Fruit fly (Drosophila melanogaster) whole organism, embryonic: Measurements from ENCODE around the gene CG2120.

Experiments
- CG12744 ChIP-seq: fragments of 200-800 bp; sonication (Bioruptor generic); optimal IDR thresholded peaks from 2 replicates; lab custom pipeline; 2016; ENCODE audit warnings: missing biosample characterization, missing genetic modification characterization
- CG13123 ChIP-seq: fragments of 200-800 bp; sonication (Bioruptor generic); optimal IDR thresholded peaks from 2 replicates; lab custom pipeline; 2016; ENCODE audit warnings: missing biosample characterization, missing genetic modification characterization
- CG13624 ChIP-seq: fragments of 200-800 bp; sonication (Bioruptor generic); optimal IDR thresholded peaks from 2 replicates; lab custom pipeline; 2016; ENCODE audit warnings: missing biosample characterization, missing genetic modification characterization
- CG14050 ChIP-seq: fragments of 200-800 bp; sonication (Bioruptor generic); IDR thresholded peaks from 3 replicates; pipeline ENCODE4 v1.3.6; 2022; ENCODE audit warnings: missing biosample characterization, missing genetic modification characterization
- CG14667 ChIP-seq: fragments of 200-800 bp; sonication (Bioruptor generic); IDR thresholded peaks from 2 replicates; pipeline ENCODE4 v1.3.6; 2022; ENCODE audit warnings: missing biosample characterization, missing genetic modification characterization
- CG16815 ChIP-seq: fragments of 200-800 bp; sonication (Bioruptor generic); optimal IDR thresholded peaks from 3 replicates; lab custom pipeline; 2017; ENCODE audit warnings: missing biosample characterization, mild to moderate bottlenecking, missing genetic modification characterization
- CG18262 ChIP-seq: fragments of 200-800 bp; optimal IDR thresholded peaks from 3 replicates; lab custom pipeline; 2019; ENCODE audit warnings: missing biosample characterization, mild to moderate bottlenecking, missing genetic modification characterization, moderate library complexity
- CG1832 ChIP-seq: fragments of 200-800 bp; sonication (Bioruptor generic); optimal IDR thresholded peaks from 2 replicates; lab custom pipeline; 2017; ENCODE audit warnings: missing biosample characterization, mild to moderate bottlenecking, missing genetic modification characterization, inconsistent platforms
- CG2202 ChIP-seq: fragments of 200-800 bp; sonication (Bioruptor generic); optimal IDR thresholded peaks from 2 replicates; lab custom pipeline; 2018; ENCODE audit warnings: missing biosample characterization, mild to moderate bottlenecking, missing genetic modification characterization
- CG2712 ChIP-seq: fragments of 200-800 bp; optimal IDR thresholded peaks from 3 replicates; lab custom pipeline; 2019; ENCODE audit warnings: missing biosample characterization, mild to moderate bottlenecking, missing genetic modification characterization, moderate library complexity
- CG3281 ChIP-seq: fragments of 200-800 bp; sonication (Bioruptor generic); optimal IDR thresholded peaks from 3 replicates; lab custom pipeline; 2017; ENCODE audit warnings: missing biosample characterization, mild to moderate bottlenecking, missing genetic modification characterization
- CG4617 ChIP-seq: fragments of 200-800 bp; sonication (Bioruptor generic); optimal IDR thresholded peaks from 3 replicates; lab custom pipeline; 2016; ENCODE audit warnings: missing biosample characterization, missing genetic modification characterization, borderline replicate concordance
- CG6272 ChIP-seq: fragments of 200-800 bp; sonication (Bioruptor generic); IDR thresholded peaks from 2 replicates; pipeline ENCODE4 v1.3.6; 2022; ENCODE audit warnings: missing biosample characterization, missing genetic modification characterization
- CG6654 ChIP-seq: fragments of 200-800 bp; sonication (Bioruptor generic); optimal IDR thresholded peaks from 2 replicates; lab custom pipeline; 2017; ENCODE audit warnings: missing biosample characterization, mild to moderate bottlenecking, missing genetic modification characterization
- CG8478 ChIP-seq: fragments of >200 bp; optimal IDR thresholded peaks from 2 replicates; lab custom pipeline; 2018
- CkIIα-i1 ChIP-seq: fragments of 200-800 bp; sonication (Bioruptor generic); IDR thresholded peaks from 2 replicates; pipeline ENCODE4 v1.3.6; 2022; ENCODE audit warnings: missing biosample characterization, missing genetic modification characterization
- CrebB ChIP-seq: fragments of 200-800 bp; sonication (Bioruptor generic); optimal IDR thresholded peaks from 3 replicates; lab custom pipeline; 2018; ENCODE audit warnings: missing biosample characterization, mild to moderate bottlenecking, missing genetic modification characterization
- Dek ChIP-seq: fragments of 200-800 bp; sonication (Bioruptor generic); optimal IDR thresholded peaks from 3 replicates; lab custom pipeline; 2019; ENCODE audit warnings: missing biosample characterization, mild to moderate bottlenecking, missing genetic modification characterization, moderate library complexity
- Drgx ChIP-seq: fragments of 200-800 bp; sonication (Bioruptor generic); IDR thresholded peaks from 2 replicates; pipeline ENCODE4 v1.3.6; 2022; ENCODE audit warnings: missing biosample characterization, missing genetic modification characterization
- Ets65A ChIP-seq: fragments of 200-800 bp; sonication (Bioruptor generic); peaks from one replicate; lab custom pipeline; 2016; ENCODE audit warnings: missing biosample characterization, missing genetic modification characterization
- Gug ChIP-seq: fragments of 200-800 bp; sonication (Bioruptor generic); IDR thresholded peaks from 4 replicates; pipeline ENCODE4 v1.3.6; 2022; ENCODE audit warnings: missing biosample characterization, missing genetic modification characterization
- HmgD ChIP-seq: fragments of 200-800 bp; sonication (Bioruptor generic); optimal IDR thresholded peaks from 3 replicates; lab custom pipeline; 2016; ENCODE audit warnings: missing biosample characterization, missing genetic modification characterization
- Lpt ChIP-seq: fragments of >200 bp; optimal IDR thresholded peaks from 2 replicates; lab custom pipeline; 2018; ENCODE audit warnings: missing biosample characterization, missing genetic modification characterization
- Max ChIP-seq: fragments of 200-800 bp; sonication (Bioruptor generic); optimal IDR thresholded peaks from 2 replicates; lab custom pipeline; 2016; ENCODE audit warnings: missing biosample characterization, mild to moderate bottlenecking, missing genetic modification characterization
- NC2β ChIP-seq: fragments of 200-800 bp; sonication (Bioruptor generic); optimal IDR thresholded peaks from 2 replicates; lab custom pipeline; 2016; ENCODE audit warnings: missing biosample characterization, missing genetic modification characterization
- Pdp1 ChIP-seq, 2 experiments: fragments of 200-800 bp; sonication (Bioruptor generic); optimal IDR thresholded peaks; 3 replicates each; lab custom pipeline; 2016; ENCODE audit warnings: missing biosample characterization in 2 of 2, missing genetic modification characterization in 2 of 2, mild to moderate bottlenecking in 1 of 2, moderate library complexity in 1 of 2
- Sox100B ChIP-seq: fragments of 200-800 bp; sonication (Bioruptor generic); optimal IDR thresholded peaks from 3 replicates; lab custom pipeline; 2018; ENCODE audit warnings: missing biosample characterization, mild to moderate bottlenecking, missing genetic modification characterization
- Trl ChIP-seq, 3 experiments: fragments of >200 bp in 2 of 3; fragments of 200-800 bp in 1 of 3; sonication (Bioruptor generic) in 1 of 3; optimal IDR thresholded peaks; 2 replicates in 1 of 3; 3 replicates in 2 of 3; lab custom pipeline; 2016 to 2017; ENCODE audit warnings: missing biosample characterization in 1 of 3, missing genetic modification characterization in 1 of 3
- ara ChIP-seq: fragments of 200-800 bp; sonication (Bioruptor generic); IDR thresholded peaks from 2 replicates; pipeline ENCODE4 v1.3.6; 2022; ENCODE audit warnings: missing biosample characterization, missing genetic modification characterization
- ash1 ChIP-seq: fragments of 200-800 bp; sonication (Bioruptor generic); optimal IDR thresholded peaks from 2 replicates; lab custom pipeline; 2018; ENCODE audit warnings: missing biosample characterization, mild to moderate bottlenecking, missing genetic modification characterization
- caup ChIP-seq: fragments of 200-800 bp; sonication (Bioruptor generic); optimal IDR thresholded peaks from 3 replicates; lab custom pipeline; 2017; ENCODE audit warnings: missing biosample characterization, mild to moderate bottlenecking, missing genetic modification characterization, moderate library complexity; ENCODE audit not compliant: severe bottlenecking
- chif ChIP-seq, 2 experiments: fragments of 200-800 bp; sonication (Bioruptor generic); optimal IDR thresholded peaks; 3 replicates each; lab custom pipeline; 2016; ENCODE audit warnings: missing biosample characterization in 2 of 2, missing genetic modification characterization in 2 of 2
- croc ChIP-seq: fragments of 200-800 bp; sonication (Bioruptor generic); conservative IDR thresholded peaks from 3 replicates; pipeline ENCODE4 v1.3.6; 2022; ENCODE audit warnings: missing biosample characterization, missing genetic modification characterization
- da ChIP-seq: fragments of 200-800 bp; sonication (Bioruptor generic); optimal IDR thresholded peaks from 2 replicates; lab custom pipeline; 2016; ENCODE audit warnings: missing biosample characterization, missing genetic modification characterization
- dan ChIP-seq: fragments of 200-800 bp; sonication (Bioruptor generic); IDR thresholded peaks from 2 replicates; pipeline ENCODE4 v1.3.6; 2022; ENCODE audit warnings: missing biosample characterization, missing genetic modification characterization
- ems ChIP-seq: fragments of 200-800 bp; sonication (Bioruptor generic); optimal IDR thresholded peaks from 3 replicates; lab custom pipeline; 2016; ENCODE audit warnings: missing biosample characterization, missing genetic modification characterization
- fu2 ChIP-seq: fragments of 200-800 bp; sonication (Bioruptor generic); optimal IDR thresholded peaks from 2 replicates; lab custom pipeline; 2016; ENCODE audit warnings: missing biosample characterization, missing genetic modification characterization
- gro ChIP-seq: fragments of 200-800 bp; sonication (Bioruptor generic); optimal IDR thresholded peaks from 2 replicates; lab custom pipeline; 2016; ENCODE audit warnings: missing biosample characterization, missing genetic modification characterization
- insv ChIP-seq, 2 experiments: fragments of 200-800 bp; sonication (Bioruptor generic); optimal IDR thresholded peaks; 3 replicates each; lab custom pipeline; 2016 to 2018; ENCODE audit warnings: missing biosample characterization in 2 of 2, missing genetic modification characterization in 2 of 2
- inv ChIP-seq: fragments of 200-800 bp; sonication (Bioruptor generic); IDR thresholded peaks from 2 replicates; pipeline ENCODE4 v1.3.6; 2022; ENCODE audit warnings: missing biosample characterization, missing genetic modification characterization; ENCODE audit not compliant: partially characterized antibody
- kni ChIP-seq: fragments of 200-800 bp; sonication (Bioruptor generic); optimal IDR thresholded peaks from 3 replicates; lab custom pipeline; 2017; ENCODE audit warnings: mild to moderate bottlenecking, missing biosample characterization, missing genetic modification reagents, missing genetic modification characterization
- lilli ChIP-seq: fragments of 200-800 bp; sonication (Bioruptor generic); optimal IDR thresholded peaks from 3 replicates; lab custom pipeline; 2016; ENCODE audit warnings: missing biosample characterization, missing genetic modification characterization
- maf-S ChIP-seq: fragments of 200-800 bp; sonication (Bioruptor generic); optimal IDR thresholded peaks from 2 replicates; lab custom pipeline; 2016; ENCODE audit warnings: missing biosample characterization, missing genetic modification characterization
- mam ChIP-seq: fragments of 200-800 bp; sonication (Bioruptor generic); optimal IDR thresholded peaks from 3 replicates; lab custom pipeline; 2016; ENCODE audit warnings: missing biosample characterization, missing genetic modification characterization
- oc ChIP-seq: fragments of 200-800 bp; sonication (Bioruptor generic); optimal IDR thresholded peaks from 2 replicates; lab custom pipeline; 2018; ENCODE audit warnings: missing biosample characterization, mild to moderate bottlenecking, missing genetic modification characterization, moderate library complexity
- repo ChIP-seq: fragments of 200-800 bp; sonication (Bioruptor generic); optimal IDR thresholded peaks from 2 replicates; lab custom pipeline; 2016; ENCODE audit warnings: missing biosample characterization, missing genetic modification characterization
- salm ChIP-seq: fragments of 200-800 bp; sonication (Bioruptor generic); optimal IDR thresholded peaks from 2 replicates; lab custom pipeline; 2018; ENCODE audit warnings: missing biosample characterization, mild to moderate bottlenecking, missing genetic modification characterization
- toy ChIP-seq: fragments of 200-800 bp; sonication (Bioruptor generic); IDR thresholded peaks from 2 replicates; pipeline ENCODE4 v1.3.6; 2022; ENCODE audit warnings: missing biosample characterization, missing genetic modification characterization
- tup ChIP-seq: fragments of 200-800 bp; sonication (Bioruptor generic); optimal IDR thresholded peaks from 2 replicates; lab custom pipeline; 2016; ENCODE audit warnings: missing biosample characterization, mild to moderate bottlenecking, missing genetic modification characterization, moderate library complexity
- wek ChIP-seq: fragments of 200-800 bp; sonication (Bioruptor generic); optimal IDR thresholded peaks from 3 replicates; lab custom pipeline; 2018; ENCODE audit warnings: missing biosample characterization, mild to moderate bottlenecking, missing genetic modification characterization, moderate library complexity

CG2120 gene

DNA sequence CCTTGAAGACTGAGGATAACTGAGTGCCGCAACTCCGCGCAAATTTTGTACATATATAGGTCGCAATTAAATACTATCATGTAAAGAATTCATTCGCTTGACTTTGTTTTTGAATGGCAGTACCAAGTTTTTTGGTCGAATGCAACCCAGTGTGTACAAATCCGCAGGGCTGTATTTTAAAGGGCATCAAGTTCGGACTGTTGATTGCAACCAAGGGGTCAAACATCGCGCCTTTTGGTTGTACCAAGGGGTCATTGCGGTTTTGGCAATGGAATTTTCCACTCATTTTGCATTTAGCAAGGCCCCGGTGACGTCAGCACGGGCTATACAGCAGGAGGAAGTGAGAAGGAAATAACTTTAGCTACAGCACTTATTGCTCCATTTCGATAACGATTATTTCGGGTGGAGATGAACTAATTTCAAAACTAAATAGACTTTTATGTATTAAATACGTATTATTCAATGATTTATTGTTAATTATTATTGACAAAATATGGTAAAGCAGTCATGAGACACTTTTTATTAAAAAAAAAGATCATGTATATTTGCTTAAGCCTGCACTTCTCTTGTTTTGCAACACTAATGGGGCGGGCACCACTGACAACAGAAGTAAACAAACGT lies 3.8 kb upstream of the CG2120 start, which contains the start of gene CG10958 (continued):
- TF ChIP-seq tup (peak; percentile 20), Pdp1 (GFP tag; optimal IDR thresholded peaks at IDR 0.05; lab: Kevin White, UChicago) (peak; percentile 40 to 42), maf-S (GFP tag; lab: Kevin White, UChicago) (peak; percentile 4), repo (GFP tag; lab: Kevin White, UChicago) (no peak), Trl (optimal IDR thresholded peaks at IDR 0.05; lab: Kevin White, UChicago) (no peak), Trl (GFP tag; optimal IDR thresholded peaks at IDR 0.05; lab: Kevin White, UChicago) (peak; percentile 12), CG14050 (GFP tag; lab: Robert Waterston, UW) (0 out of 3 replicates have a peak, but pooled peaks have one; percentile 13), insv (GFP tag; optimal IDR thresholded peaks at IDR 0.05; lab: Kevin White, UChicago) (peak in 1 of 2 experiments; percentile 42), Sox100B (GFP tag; lab: Kevin White, UChicago) (peak; percentile 55), ems (GFP tag; lab: Kevin White, UChicago) (peak; percentile 45), salm (tag; lab: Kevin White, UChicago) (no peak), CG8478 (no peak), CkIIα-i1 (no peak), ara (GFP tag; lab: Robert Waterston, UW) (peak; percentile 51), CG18262 (peak; percentile 55), CG6272 (GFP tag; lab: Robert Waterston, UW) (0 out of 2 replicates have a peak, but pooled peaks have one; percentile 51), CG2712 (tag; lab: Kevin White, UChicago) (peak; percentile 68), CG12744 (GFP tag; lab: Kevin White, UChicago) (no peak), Ets65A (GFP tag; lab: Kevin White, UChicago) (peak; percentile 34), lilli (GFP tag; lab: Kevin White, UChicago) (peak; percentile 75), CG2202 (tag; lab: Kevin White, UChicago) (no peak), Lpt (GFP tag; lab: Kevin White, UChicago) (no peak), Max (GFP tag; lab: Kevin White, UChicago) (peak; percentile 53), fu2 (GFP tag; lab: Kevin White, UChicago) (no peak), CG14667 (GFP tag; lab: Robert Waterston, UW) (peak; percentile 40; the same call in 1 of the 2 replicates), da (GFP tag; lab: Kevin White, UChicago) (no peak), chif (GFP tag; optimal IDR thresholded peaks at IDR 0.05; lab: Kevin White, UChicago) (peak in 1 of 2 experiments; percentile 13), CrebB (tag; lab: Kevin White, UChicago) (no peak), CG3281 (GFP tag; lab: Kevin White, UChicago) (peak; percentile 33), caup (GFP tag; lab: Kevin White, UChicago) (peak; percentile 56), CG13123 (peak; percentile 21), HmgD (GFP tag; lab: Kevin White, UChicago) (no peak), CG13624 (GFP tag; lab: Kevin White, UChicago) (no peak), Dek (tag; lab: Kevin White, UChicago) (peak; percentile 31), NC2β (no peak), mam (GFP tag; lab: Kevin White, UChicago) (peak; percentile 53), inv (GFP tag; lab: Robert Waterston, UW) (no peak), ash1 (GFP tag; lab: Kevin White, UChicago) (no peak), Drgx (peak; percentile 45; the same call in 1 of the 2 replicates), dan (no peak), Gug (GFP tag; lab: Robert Waterston, UW) (peak; percentile 44; the same call in 1 of the 4 replicates), croc (GFP tag; lab: Robert Waterston, UW) (no peak), CG16815 (GFP tag; lab: Kevin White, UChicago) (peak; percentile 13), CG6654 (GFP tag; lab: Kevin White, UChicago) (no peak), kni (GFP tag; lab: Kevin White, UChicago) (peak; percentile 3), CG4617 (GFP tag; lab: Kevin White, UChicago) (peak; percentile 24), toy (no peak), CG1832 (GFP tag; lab: Kevin White, UChicago) (peak; percentile 22), wek (GFP tag; lab: Kevin White, UChicago) (no peak), oc (tag; lab: Kevin White, UChicago) (no peak), gro (GFP tag; lab: Kevin White, UChicago) (no peak)
